Worm (Caenorhabditis elegans) whole organism, L3 larva: ENCODE measurements around the gene W03F9.1.

Experiments
- R02D3.7 ChIP-seq: fragments of 150-350 bp; optimal IDR thresholded peaks from 2 replicates; lab custom pipeline; 2014; ENCODE audit warnings: missing biosample characterization, missing genetic modification characterization
- ZK546.5 ChIP-seq: sonication (generic microtip); optimal IDR thresholded peaks from 2 replicates; lab custom pipeline; 2017; ENCODE audit warnings: missing biosample characterization, missing genetic modification characterization
- aly-2 ChIP-seq: fragments of 150-350 bp; optimal IDR thresholded peaks from 2 replicates; lab custom pipeline; 2014; ENCODE audit warnings: missing biosample characterization, missing genetic modification characterization
- ceh-16 ChIP-seq: sonication (generic microtip); optimal IDR thresholded peaks from 2 replicates; lab custom pipeline; 2017; ENCODE audit warnings: missing biosample characterization, missing genetic modification characterization
- ceh-28 ChIP-seq: fragments of 150-350 bp; optimal IDR thresholded peaks from 2 replicates; lab custom pipeline; 2014; ENCODE audit warnings: missing biosample characterization, missing genetic modification reagents, missing genetic modification characterization
- ceh-82 ChIP-seq: fragments of 150-350 bp; optimal IDR thresholded peaks from 2 replicates; lab custom pipeline; 2014; ENCODE audit warnings: missing biosample characterization, missing genetic modification characterization
- ceh-9 ChIP-seq: sonication (generic microtip); optimal IDR thresholded peaks from 2 replicates; lab custom pipeline; 2018; ENCODE audit warnings: missing biosample characterization, missing genetic modification characterization
- daf-12 ChIP-seq: fragments of 150-350 bp; optimal IDR thresholded peaks from 2 replicates; lab custom pipeline; 2014; ENCODE audit warnings: missing biosample characterization, missing genetic modification reagents, missing genetic modification characterization
- egl-27 ChIP-seq: sonication (generic microtip); optimal IDR thresholded peaks from 4 replicates; lab custom pipeline; 2017; ENCODE audit warnings: missing biosample characterization, missing genetic modification reagents, missing genetic modification characterization
- egl-5 ChIP-seq: fragments of 150-350 bp; optimal IDR thresholded peaks from 2 replicates; lab custom pipeline; 2017; ENCODE audit warnings: missing biosample characterization, missing genetic modification reagents, missing genetic modification characterization, inconsistent platforms
- elt-1 ChIP-seq: fragments of 150-350 bp; optimal IDR thresholded peaks from 2 replicates; lab custom pipeline; 2014; ENCODE audit warnings: missing biosample characterization, missing genetic modification characterization
- elt-2 ChIP-seq: sonication (generic microtip); optimal IDR thresholded peaks from 2 replicates; lab custom pipeline; 2016; ENCODE audit warnings: missing genetic modification reagents, mild to moderate bottlenecking, missing genetic modification characterization, missing compliant biosample characterization
- elt-3 ChIP-seq, 3 experiments: fragments of 150-350 bp in 1 of 3; sonication (generic microtip) in 2 of 3; optimal IDR thresholded peaks; 2 replicates in 2 of 3; 4 replicates in 1 of 3; lab custom pipeline; 2014 to 2017; ENCODE audit warnings: missing biosample characterization in 3 of 3, missing genetic modification characterization in 3 of 3
- eor-1 ChIP-seq, 2 experiments: fragments of 150-350 bp; optimal IDR thresholded peaks; 2 replicates each; lab custom pipeline; 2014 to 2018; ENCODE audit warnings: missing biosample characterization in 2 of 2, missing genetic modification characterization in 2 of 2
- fkh-10 ChIP-seq: sonication (generic microtip); optimal IDR thresholded peaks from 2 replicates; lab custom pipeline; 2017; ENCODE audit warnings: missing biosample characterization, missing genetic modification reagents, missing genetic modification characterization
- fos-1 ChIP-seq: fragments of 150-350 bp; optimal IDR thresholded peaks from 2 replicates; lab custom pipeline; 2014; ENCODE audit warnings: missing biosample characterization, missing genetic modification characterization
- hmg-11 ChIP-seq: sonication (generic microtip); optimal IDR thresholded peaks from 2 replicates; lab custom pipeline; 2016; ENCODE audit warnings: missing genetic modification characterization, missing compliant biosample characterization
- jun-1 ChIP-seq: fragments of 150-350 bp; optimal IDR thresholded peaks from 2 replicates; lab custom pipeline; 2014; ENCODE audit warnings: missing biosample characterization, missing genetic modification reagents, missing genetic modification characterization
- lin-15B ChIP-seq: fragments of 150-350 bp; optimal IDR thresholded peaks from 2 replicates; lab custom pipeline; 2014; ENCODE audit warnings: missing biosample characterization, missing genetic modification characterization
- lin-39 ChIP-seq: fragments of 150-350 bp; optimal IDR thresholded peaks from 2 replicates; lab custom pipeline; 2018; ENCODE audit warnings: missing biosample characterization, missing genetic modification reagents, missing genetic modification characterization
- lsy-12 ChIP-seq: sonication (generic microtip); optimal IDR thresholded peaks from 2 replicates; lab custom pipeline; 2016; ENCODE audit warnings: mild to moderate bottlenecking, missing genetic modification characterization, missing compliant biosample characterization
- mdl-1 ChIP-seq: fragments of 150-350 bp; optimal IDR thresholded peaks from 2 replicates; lab custom pipeline; 2014; ENCODE audit warnings: missing biosample characterization, missing genetic modification characterization
- mml-1 ChIP-seq: fragments of 150-350 bp; sonication (generic microtip); optimal IDR thresholded peaks from 3 replicates; lab custom pipeline; 2014; ENCODE audit warnings: missing biosample characterization, missing genetic modification characterization
- nfya-1 ChIP-seq: sonication (generic microtip); optimal IDR thresholded peaks from 2 replicates; lab custom pipeline; 2017; ENCODE audit warnings: missing genetic modification characterization, mild to moderate bottlenecking, missing compliant biosample characterization, antibody characterized with exemption, moderate library complexity; ENCODE audit not compliant: insufficient read depth
- nhr-11 ChIP-seq: fragments of 150-350 bp; optimal IDR thresholded peaks from 2 replicates; lab custom pipeline; 2014; ENCODE audit warnings: missing biosample characterization, missing genetic modification characterization
- nhr-12 ChIP-seq: fragments of 150-350 bp; optimal IDR thresholded peaks from 2 replicates; lab custom pipeline; 2014; ENCODE audit warnings: missing biosample characterization, missing genetic modification characterization
- nhr-23 ChIP-seq: fragments of 150-350 bp; optimal IDR thresholded peaks from 2 replicates; lab custom pipeline; 2014; ENCODE audit warnings: missing biosample characterization, missing genetic modification reagents, missing genetic modification characterization
- nhr-237 ChIP-seq: fragments of 150-350 bp; optimal IDR thresholded peaks from 2 replicates; lab custom pipeline; 2014; ENCODE audit warnings: missing biosample characterization, missing genetic modification characterization
- nhr-25 ChIP-seq: sonication (generic microtip); optimal IDR thresholded peaks from 2 replicates; lab custom pipeline; 2017; ENCODE audit warnings: missing biosample characterization, missing genetic modification characterization
- nhr-28 ChIP-seq: fragments of 150-350 bp; optimal IDR thresholded peaks from 2 replicates; lab custom pipeline; 2014; ENCODE audit warnings: missing biosample characterization, missing genetic modification characterization
- nhr-43 ChIP-seq: sonication (generic microtip); optimal IDR thresholded peaks from 2 replicates; lab custom pipeline; 2016; ENCODE audit warnings: mild to moderate bottlenecking, missing genetic modification characterization, missing compliant biosample characterization; ENCODE audit not compliant: poor library complexity, severe bottlenecking
- nhr-67 ChIP-seq: fragments of 150-350 bp; optimal IDR thresholded peaks from 2 replicates; lab custom pipeline; 2014; ENCODE audit warnings: missing biosample characterization, missing genetic modification characterization
- nhr-76 ChIP-seq: fragments of 150-350 bp; sonication (generic microtip); optimal IDR thresholded peaks from 5 replicates; lab custom pipeline; 2014; ENCODE audit warnings: missing biosample characterization, missing genetic modification characterization
- nhr-77 ChIP-seq: fragments of 150-350 bp; optimal IDR thresholded peaks from 2 replicates; lab custom pipeline; 2014; ENCODE audit warnings: missing biosample characterization, missing genetic modification characterization
- pha-4 ChIP-seq: fragments of 150-350 bp; optimal IDR thresholded peaks from 2 replicates; lab custom pipeline; 2014; ENCODE audit warnings: missing biosample characterization, missing genetic modification reagents, missing genetic modification characterization
- pqm-1 ChIP-seq: fragments of 150-350 bp; optimal IDR thresholded peaks from 2 replicates; lab custom pipeline; 2017; ENCODE audit warnings: missing biosample characterization, missing genetic modification characterization, inconsistent platforms
- sea-2 ChIP-seq: fragments of 150-350 bp; sonication (generic microtip); optimal IDR thresholded peaks from 4 replicates; lab custom pipeline; 2014; ENCODE audit warnings: missing biosample characterization, missing genetic modification reagents, missing genetic modification characterization
- skn-1 ChIP-seq: fragments of 150-350 bp; optimal IDR thresholded peaks from 2 replicates; lab custom pipeline; 2014; ENCODE audit warnings: missing biosample characterization, missing genetic modification characterization
- snpc-4 ChIP-seq: fragments of 150-350 bp; optimal IDR thresholded peaks from 2 replicates; lab custom pipeline; 2014; ENCODE audit warnings: missing biosample characterization, missing genetic modification characterization
- tbx-2 ChIP-seq: sonication (generic microtip); optimal IDR thresholded peaks from 2 replicates; lab custom pipeline; 2016; ENCODE audit warnings: mild to moderate bottlenecking, missing genetic modification characterization, missing compliant biosample characterization
- unc-39 ChIP-seq: sonication (generic microtip); optimal IDR thresholded peaks from 4 replicates; lab custom pipeline; 2017; ENCODE audit warnings: missing biosample characterization, missing genetic modification characterization
- unc-62 ChIP-seq: fragments of 150-350 bp; sonication (generic microtip); optimal IDR thresholded peaks from 4 replicates; lab custom pipeline; 2014; ENCODE audit warnings: missing biosample characterization, missing genetic modification reagents, missing genetic modification characterization
- zag-1 ChIP-seq: fragments of 150-350 bp; optimal IDR thresholded peaks from 2 replicates; lab custom pipeline; 2014; ENCODE audit warnings: missing biosample characterization, missing genetic modification characterization
- ztf-4 ChIP-seq: fragments of 150-350 bp; optimal IDR thresholded peaks from 2 replicates; lab custom pipeline; 2014; ENCODE audit warnings: missing biosample characterization, missing genetic modification characterization

The W03F9.1 gene

ce11 chrV:123915-124314 lies 2.6 kb downstream of the W03F9.1 start:
- no peak for TF ChIP-seq hmg-11 (tag; lab: Kevin White, UChicago)
- TF ChIP-seq jun-1 (tag; lab: Kevin White, UChicago), result no peak
- TF ChIP-seq sea-2 (GFP tag; lab: Kevin White, UChicago), result no peak
- TF ChIP-seq elt-1, result no peak
- no peak for TF ChIP-seq nfya-1 (tag; lab: Kevin White, UChicago)
- no peak for TF ChIP-seq ceh-82 (tag; lab: Kevin White, UChicago)
- TF ChIP-seq ceh-9 (tag; lab: Kevin White, UChicago), result no peak
- no peak for TF ChIP-seq nhr-12 (tag; lab: Kevin White, UChicago)
- TF ChIP-seq daf-12 (tag; lab: Kevin White, UChicago), result no peak
- TF ChIP-seq lin-39 (tag; lab: Kevin White, UChicago), result no peak
- no peak for TF ChIP-seq lsy-12 (tag; lab: Kevin White, UChicago)
- TF ChIP-seq fos-1 (tag; lab: Kevin White, UChicago), result no peak
- TF ChIP-seq ceh-16, result no peak

- TF ChIP-seq hmg-11 (tag; lab: Kevin White, UChicago), result no peak
- TF ChIP-seq aly-2 (tag; lab: Kevin White, UChicago), result no peak
- TF ChIP-seq nhr-12 (tag; lab: Kevin White, UChicago), result no peak
- TF ChIP-seq lin-39 (tag; lab: Kevin White, UChicago), result no peak
- TF ChIP-seq elt-2 (tag; lab: Kevin White, UChicago), result peak; percentile 43
- TF ChIP-seq jun-1 (tag; lab: Kevin White, UChicago), result no peak
- TF ChIP-seq pha-4, result peak; percentile 37
- no peak for TF ChIP-seq lin-15B (tag; lab: Kevin White, UChicago)
- no peak for TF ChIP-seq ceh-82 (tag; lab: Kevin White, UChicago)
- no peak for TF ChIP-seq nhr-76 (tag; lab: Kevin White, UChicago)
- no peak for TF ChIP-seq nhr-23
- no peak for TF ChIP-seq egl-27
Observed at ce11 chrV:123513-123912, 3.0 kb downstream of the W03F9.1 start.

ce11 chrV:122750-123149 lies 3.8 kb downstream of the W03F9.1 start, which contains the start of gene cgp-1:
TSS of gene cgp-1 (minus strand) at chrV:122789.
- TF ChIP-seq eor-1 (tag; optimal IDR thresholded peaks at IDR 0.05; lab: Kevin White, UChicago) (no peak), nhr-28 (tag; lab: Kevin White, UChicago) (no peak), elt-3 (tag; optimal IDR thresholded peaks at IDR 0.05; lab: Kevin White, UChicago) (no peak), daf-12 (tag; lab: Kevin White, UChicago) (no peak), fkh-10 (GFP tag; lab: Kevin White, UChicago) (no peak), fos-1 (tag; lab: Kevin White, UChicago) (no peak), aly-2 (tag; lab: Kevin White, UChicago) (no peak), R02D3.7 (tag; lab: Kevin White, UChicago) (peak; percentile 76), jun-1 (tag; lab: Kevin White, UChicago) (no peak), ztf-4 (tag; lab: Kevin White, UChicago) (no peak), snpc-4 (tag; lab: Kevin White, UChicago) (no peak), skn-1 (tag; lab: Kevin White, UChicago) (no peak), ZK546.5 (no peak), mdl-1 (tag; lab: Kevin White, UChicago) (no peak), ceh-28 (no peak), lsy-12 (tag; lab: Kevin White, UChicago) (no peak), mml-1 (tag; lab: Kevin White, UChicago) (no peak), nfya-1 (tag; lab: Kevin White, UChicago) (peak; percentile 34), unc-62 (no peak), lin-15B (tag; lab: Kevin White, UChicago) (peak; percentile 11), sea-2 (GFP tag; lab: Kevin White, UChicago) (no peak), unc-39 (tag; lab: Kevin White, UChicago) (no peak), pqm-1 (tag; lab: Kevin White, UChicago) (no peak), lin-39 (tag; lab: Kevin White, UChicago) (no peak), nhr-67 (tag; lab: Kevin White, UChicago) (no peak), pha-4 (peak; percentile 86), elt-2 (tag; lab: Kevin White, UChicago) (no peak), hmg-11 (tag; lab: Kevin White, UChicago) (peak; percentile 53), egl-5 (tag; lab: Kevin White, UChicago) (no peak), ceh-9 (tag; lab: Kevin White, UChicago) (no peak), tbx-2 (tag; lab: Kevin White, UChicago) (no peak), nhr-11 (tag; lab: Kevin White, UChicago) (no peak), ceh-16 (no peak), nhr-25 (peak; percentile 28), nhr-237 (tag; lab: Kevin White, UChicago) (no peak), zag-1 (tag; lab: Kevin White, UChicago) (no peak), elt-1 (no peak), nhr-77 (tag; lab: Kevin White, UChicago) (no peak), nhr-76 (tag; lab: Kevin White, UChicago) (no peak), nhr-12 (tag; lab: Kevin White, UChicago) (no peak), nhr-43 (no peak)
